Fruit fly (Drosophila melanogaster): ENCODE data around the gene CG9121.

CG9121 gene

DNA sequence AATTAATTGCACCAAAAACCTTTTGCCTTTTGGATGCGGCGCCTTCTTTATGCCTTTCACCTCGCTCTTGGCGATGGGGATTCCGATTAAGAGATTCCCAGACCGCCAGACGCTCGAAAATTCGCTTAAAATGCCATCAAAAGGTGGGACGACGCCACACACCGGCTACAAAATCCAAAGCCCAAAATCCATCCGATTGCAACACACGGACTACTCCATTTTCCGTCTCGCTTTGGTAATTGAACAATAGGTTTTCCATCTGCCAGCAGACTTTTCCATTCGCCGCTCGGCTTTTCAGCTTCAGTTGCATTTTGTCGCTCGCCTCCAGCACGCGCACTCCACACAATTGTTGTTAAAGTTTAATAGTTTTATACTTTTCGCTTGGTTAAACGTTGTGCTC is 9.7 kb upstream of the CG9121 start, which contains the start of gene qtc:
qtc (plus strand) TSS at position 301 of the 400 bp plus-strand sequence.
- TF ChIP-seq Dll (optimal IDR thresholded peaks at IDR 0.05) (no peak), psq (optimal IDR thresholded peaks at IDR 0.05) (no peak), usp (GFP tag; optimal IDR thresholded peaks at IDR 0.05) (no peak), EcR (GFP tag; optimal IDR thresholded peaks at IDR 0.05) (no peak), pan (optimal IDR thresholded peaks at IDR 0.05) (no peak), CG8478 (optimal IDR thresholded peaks at IDR 0.05) (no peak)

DNA sequence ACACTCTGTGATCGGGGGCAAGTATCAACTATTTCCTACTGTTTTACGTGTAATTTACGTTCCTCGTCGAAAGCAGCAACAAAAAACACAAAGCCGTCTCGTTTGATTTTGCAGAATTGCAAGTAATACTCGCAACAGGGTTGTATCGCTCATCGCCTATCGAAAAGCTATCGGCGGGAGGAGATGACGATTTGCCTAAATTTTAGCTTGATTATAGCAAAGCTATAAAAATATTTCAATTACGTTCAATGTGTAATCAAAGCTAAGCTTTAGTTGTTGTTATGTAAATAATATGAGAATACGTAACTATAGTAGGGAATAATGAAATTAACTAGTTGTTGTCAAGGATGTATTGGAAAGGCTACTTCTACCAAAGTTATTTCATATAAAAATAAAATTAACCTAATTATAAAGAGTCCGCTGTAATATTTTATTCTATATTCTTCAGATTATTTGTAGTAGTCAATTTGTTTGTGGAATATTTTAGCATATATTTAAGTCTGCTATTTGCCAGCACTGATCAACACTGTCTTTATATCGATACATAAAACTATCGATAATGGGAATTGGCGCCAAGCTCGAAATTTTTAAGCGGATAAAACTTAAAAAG is 8.9 kb upstream of the CG9121 start, which contains the start of gene Rpn11:
Rpn11 (minus strand) TSS at position 146 of the 610 bp plus-strand sequence.
- TF ChIP-seq Dll (optimal IDR thresholded peaks at IDR 0.05) (no peak), pan (optimal IDR thresholded peaks at IDR 0.05) (no peak), psq (optimal IDR thresholded peaks at IDR 0.05) (no peak), EcR (GFP tag; optimal IDR thresholded peaks at IDR 0.05) (no peak)

DNA sequence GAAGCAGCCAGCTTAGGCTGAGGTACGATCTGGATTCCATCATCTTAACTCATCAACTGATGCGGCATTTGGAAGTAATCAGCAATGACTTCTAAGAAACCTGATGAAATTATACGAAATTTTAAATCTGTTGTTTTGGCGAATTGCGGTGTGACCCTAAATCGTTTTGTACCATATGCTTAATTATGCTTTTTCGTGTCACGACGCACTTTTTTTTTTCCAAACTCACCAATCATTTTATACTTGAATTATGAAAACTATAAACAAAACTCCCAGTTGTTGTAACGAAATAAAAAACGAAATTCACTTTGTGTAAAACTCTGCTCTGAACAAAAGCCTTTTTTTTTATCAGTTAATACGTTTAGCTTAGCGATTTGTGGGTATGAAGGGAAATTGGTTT is 7.2 kb upstream of the CG9121 start, which contains the start of gene Nepl3:
Nepl3 (minus strand) TSS at position 155 of the 400 bp plus-strand sequence.
- no peak for TF ChIP-seq Dll (optimal IDR thresholded peaks at IDR 0.05)
- TF ChIP-seq EcR (GFP tag; optimal IDR thresholded peaks at IDR 0.05): no peak
- TF ChIP-seq usp (GFP tag; optimal IDR thresholded peaks at IDR 0.05): no peak
- no peak for TF ChIP-seq CG8478 (optimal IDR thresholded peaks at IDR 0.05)
- no peak for TF ChIP-seq psq (optimal IDR thresholded peaks at IDR 0.05)
- no peak for TF ChIP-seq pan (optimal IDR thresholded peaks at IDR 0.05)

DNA sequence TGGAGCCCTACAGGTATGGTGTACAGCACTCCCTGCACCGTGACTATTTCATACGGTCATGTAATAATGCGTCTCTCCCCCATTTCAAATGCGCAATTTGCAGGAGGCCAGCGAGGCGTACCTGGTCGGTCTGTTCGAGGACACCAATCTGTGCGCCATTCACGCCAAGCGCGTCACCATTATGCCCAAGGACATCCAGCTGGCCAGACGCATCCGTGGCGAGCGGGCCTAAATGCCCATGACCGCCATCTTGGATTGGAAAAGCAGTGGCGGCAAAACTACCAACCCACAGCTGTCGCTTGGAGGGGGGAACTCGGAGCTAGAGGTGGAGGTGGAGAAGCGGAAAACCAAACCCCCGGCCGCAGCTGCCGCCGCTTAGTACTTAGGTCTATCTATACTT is 4.7 kb upstream of the CG9121 start:
- TF ChIP-seq Dll (optimal IDR thresholded peaks at IDR 0.05): no peak
- TF ChIP-seq CG8478 (optimal IDR thresholded peaks at IDR 0.05): no peak
- TF ChIP-seq EcR (GFP tag; optimal IDR thresholded peaks at IDR 0.05): no peak
- TF ChIP-seq usp (GFP tag; optimal IDR thresholded peaks at IDR 0.05): no peak
- no peak for TF ChIP-seq pan (optimal IDR thresholded peaks at IDR 0.05)
- no peak for TF ChIP-seq psq (optimal IDR thresholded peaks at IDR 0.05)

DNA sequence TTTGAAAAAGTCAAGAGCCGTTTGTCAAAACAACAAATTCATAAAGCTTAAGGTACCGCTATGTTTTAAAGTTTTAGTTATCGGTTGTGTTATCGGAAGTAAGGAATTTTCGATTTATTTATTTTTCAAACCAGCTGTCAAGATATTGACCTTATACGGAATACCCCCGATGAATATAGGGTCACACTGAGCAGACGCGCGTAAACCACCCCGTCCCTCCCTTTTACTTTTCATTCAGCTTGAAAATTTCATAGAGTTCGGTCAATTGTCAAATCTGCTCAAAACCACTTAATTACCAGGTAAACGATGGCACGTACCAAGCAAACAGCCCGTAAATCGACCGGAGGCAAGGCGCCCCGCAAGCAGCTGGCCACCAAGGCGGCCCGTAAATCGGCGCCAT is 4.1 kb upstream of the CG9121 start, which contains the start of the genes CG14036 and His3.3A:
CG14036 (minus strand) TSS at position 64 of the 400 bp plus-strand sequence.
His3.3A (plus strand) TSS at position 106 of the 400 bp plus-strand sequence.
- TF ChIP-seq Dll (optimal IDR thresholded peaks at IDR 0.05) (no peak), CG8478 (optimal IDR thresholded peaks at IDR 0.05) (no peak), usp (GFP tag; optimal IDR thresholded peaks at IDR 0.05) (no peak), psq (optimal IDR thresholded peaks at IDR 0.05) (no peak), pan (optimal IDR thresholded peaks at IDR 0.05) (no peak), EcR (GFP tag; optimal IDR thresholded peaks at IDR 0.05) (no peak)

- no peak for TF ChIP-seq EcR (GFP tag; optimal IDR thresholded peaks at IDR 0.05)
- no peak for TF ChIP-seq usp (GFP tag; optimal IDR thresholded peaks at IDR 0.05)
- TF ChIP-seq Dll (optimal IDR thresholded peaks at IDR 0.05): no peak
- TF ChIP-seq psq (optimal IDR thresholded peaks at IDR 0.05): no peak
- no peak for TF ChIP-seq CG8478 (optimal IDR thresholded peaks at IDR 0.05)
- TF ChIP-seq pan (optimal IDR thresholded peaks at IDR 0.05): no peak
Observed at dm6 chr2L:5052994-5053393, 2.1 kb upstream of the CG9121 start, which contains the start of gene eIF3h. eIF3h (minus strand) TSS chr2L:5053094.

DNA sequence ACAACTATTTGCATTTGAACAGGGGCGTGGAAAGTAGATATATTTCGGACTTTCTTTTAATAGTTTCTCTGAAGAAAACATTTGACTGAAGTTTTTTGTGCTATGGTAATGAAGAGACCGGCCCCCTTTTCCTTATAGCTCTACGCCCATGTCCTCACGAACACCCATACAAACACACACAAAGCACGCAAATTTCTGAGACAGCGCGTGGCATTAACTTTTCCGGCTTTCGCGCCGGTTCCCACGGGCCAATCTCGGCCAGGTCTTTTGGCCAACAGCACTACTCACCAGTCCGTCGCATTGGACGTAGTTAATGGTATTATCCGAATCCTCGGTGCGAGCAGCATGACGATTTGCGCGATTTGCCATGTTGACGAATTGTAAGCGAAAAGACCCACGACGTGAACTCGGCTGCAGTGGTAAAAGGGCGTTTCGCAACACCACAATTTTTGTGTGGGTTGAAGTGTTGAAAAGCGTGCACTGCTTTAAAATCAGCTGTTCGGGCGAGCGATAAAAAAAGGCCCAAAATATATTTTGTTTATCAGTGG is 1.6 kb upstream of the CG9121 start, which contains the start of gene senju:
senju (plus strand) TSS at position 477 of the 548 bp plus-strand sequence.
- TF ChIP-seq psq (optimal IDR thresholded peaks at IDR 0.05) (no peak), pan (optimal IDR thresholded peaks at IDR 0.05) (no peak), Dll (optimal IDR thresholded peaks at IDR 0.05) (no peak)

- TF ChIP-seq CG8478 (optimal IDR thresholded peaks at IDR 0.05) (no peak), EcR (GFP tag; optimal IDR thresholded peaks at IDR 0.05) (no peak), Dll (optimal IDR thresholded peaks at IDR 0.05) (no peak)
Observed at dm6 chr2L:5049974-5050373, 888 bp downstream of the CG9121 start.

dm6 chr2L:5046261-5046660 is 4.6 kb downstream of the CG9121 start:
- TF ChIP-seq EcR (GFP tag; optimal IDR thresholded peaks at IDR 0.05) (no peak), usp (GFP tag; optimal IDR thresholded peaks at IDR 0.05) (no peak), CG8478 (optimal IDR thresholded peaks at IDR 0.05) (no peak)

- no peak for TF ChIP-seq EcR (GFP tag; optimal IDR thresholded peaks at IDR 0.05)
Observed at dm6 chr2L:5044892-5045619, 5.8 kb downstream of the CG9121 start.

DNA sequence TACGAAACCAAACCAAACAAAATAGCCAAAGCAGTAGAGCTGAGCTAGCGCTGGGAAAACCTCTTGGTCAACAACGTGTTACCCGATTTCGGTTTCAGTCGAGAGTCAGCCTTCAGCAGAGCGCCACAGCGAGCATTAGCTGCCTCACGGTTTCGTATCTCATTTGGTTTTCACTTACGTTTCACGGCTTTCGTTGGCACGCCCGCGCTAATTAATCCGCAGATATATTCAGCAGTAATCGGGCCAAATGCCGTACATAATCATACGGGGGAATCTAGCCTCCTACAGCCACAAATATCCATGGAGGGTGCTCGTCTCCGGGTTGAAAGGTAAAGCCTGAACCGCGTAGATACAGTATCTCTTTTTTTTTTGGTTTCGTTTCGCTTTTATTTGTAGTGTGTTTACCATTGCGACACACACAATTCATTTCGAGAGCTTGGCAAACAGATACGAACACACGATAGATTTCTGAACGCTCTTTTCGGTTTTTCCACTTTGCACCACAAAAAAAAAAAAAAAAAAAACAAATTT is 6.4 kb downstream of the CG9121 start, which contains the start of gene CG31650:
CG31650 (minus strand) TSS at position 352 of the 531 bp plus-strand sequence.
- TF ChIP-seq EcR (GFP tag; optimal IDR thresholded peaks at IDR 0.05): no peak

DNA sequence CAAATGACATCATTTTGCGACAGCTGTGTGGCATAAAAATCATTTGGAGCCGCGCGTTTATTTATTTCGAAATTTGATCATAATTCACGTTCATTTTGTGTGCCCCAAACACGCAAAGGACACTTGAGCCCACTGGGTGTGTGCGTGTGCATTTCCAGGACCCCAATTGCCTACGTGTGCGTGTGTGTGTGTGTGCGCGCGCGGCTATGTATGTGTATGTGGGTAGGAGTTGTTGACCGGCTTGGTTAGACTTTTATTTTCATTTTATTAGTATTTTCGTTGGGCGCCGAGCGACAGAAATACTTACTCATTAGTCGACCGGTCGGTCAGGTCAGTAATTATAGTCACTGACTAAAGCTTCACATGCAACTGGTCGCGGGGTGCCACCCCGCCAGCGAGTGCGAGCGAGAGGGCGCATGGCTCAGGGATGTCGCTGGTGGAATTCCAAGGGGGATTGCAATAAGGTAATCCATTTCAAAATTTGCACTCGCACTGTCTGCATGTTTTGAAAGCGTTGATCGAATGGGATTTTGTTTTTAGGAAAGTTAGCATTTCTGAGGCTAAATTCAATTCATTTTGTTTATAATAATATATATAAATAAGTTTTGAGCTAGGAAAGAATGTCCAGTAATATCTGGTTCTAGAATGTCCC is 7.2 kb downstream of the CG9121 start:
- TF ChIP-seq pan (optimal IDR thresholded peaks at IDR 0.05) (no peak), CG8478 (optimal IDR thresholded peaks at IDR 0.05) (no peak), Dll (optimal IDR thresholded peaks at IDR 0.05) (no peak), usp (GFP tag; optimal IDR thresholded peaks at IDR 0.05) (no peak), EcR (GFP tag; optimal IDR thresholded peaks at IDR 0.05) (no peak), psq (optimal IDR thresholded peaks at IDR 0.05) (no peak)

Measured in whole organism.